Fruit fly (Drosophila melanogaster) whole organism, embryonic: ENCODE measurements around the gene CG17154.

ENCODE experiments used
- Atf-2 ChIP-seq: fragments of 200-800 bp; sonication (Bioruptor generic); optimal IDR thresholded peaks from 2 replicates; lab custom pipeline; 2016; ENCODE audit warnings: missing biosample characterization, missing genetic modification characterization
- B-H1 ChIP-seq: fragments of 200-800 bp; sonication (Bioruptor generic); IDR thresholded peaks from 3 replicates; pipeline ENCODE4 v1.3.6; 2022; ENCODE audit warnings: missing biosample characterization, missing genetic modification characterization
- B-H2 ChIP-seq: fragments of 200-800 bp; sonication (Bioruptor generic); optimal IDR thresholded peaks from 2 replicates; lab custom pipeline; 2018; ENCODE audit warnings: missing biosample characterization, mild to moderate bottlenecking, missing genetic modification characterization
- BtbVII ChIP-seq: fragments of 200-800 bp; sonication (Bioruptor generic); optimal IDR thresholded peaks from 3 replicates; lab custom pipeline; 2017; ENCODE audit warnings: missing biosample characterization, mild to moderate bottlenecking, missing genetic modification characterization
- CG10274 ChIP-seq: fragments of 200-800 bp; sonication (Bioruptor generic); optimal IDR thresholded peaks from 3 replicates; lab custom pipeline; 2017; ENCODE audit warnings: missing biosample characterization, mild to moderate bottlenecking, missing genetic modification characterization
- CG10462 ChIP-seq: fragments of 200-800 bp; sonication (Bioruptor generic); optimal IDR thresholded peaks from 2 replicates; lab custom pipeline; 2016; ENCODE audit warnings: missing biosample characterization, missing genetic modification characterization
- CG10979 ChIP-seq: fragments of 200-800 bp; sonication (Bioruptor generic); optimal IDR thresholded peaks from 2 replicates; lab custom pipeline; 2018; ENCODE audit warnings: missing biosample characterization, mild to moderate bottlenecking, missing genetic modification characterization, moderate library complexity
- CG12299 ChIP-seq: fragments of 200-800 bp; sonication (Bioruptor generic); optimal IDR thresholded peaks from 2 replicates; lab custom pipeline; 2018; ENCODE audit warnings: missing biosample characterization, mild to moderate bottlenecking, missing genetic modification characterization
- CG1233 ChIP-seq: fragments of 200-800 bp; sonication (Bioruptor generic); optimal IDR thresholded peaks from 4 replicates; lab custom pipeline; 2018; ENCODE audit warnings: missing biosample characterization, mild to moderate bottlenecking, missing genetic modification characterization
- CG15696 ChIP-seq: fragments of 200-800 bp; sonication (Bioruptor generic); optimal IDR thresholded peaks from 2 replicates; lab custom pipeline; 2019; ENCODE audit warnings: missing biosample characterization, mild to moderate bottlenecking, missing genetic modification characterization, moderate library complexity
- CG17361 ChIP-seq: fragments of 200-800 bp; sonication (Bioruptor generic); IDR thresholded peaks from 3 replicates; pipeline ENCODE4 v1.3.6; 2022; ENCODE audit warnings: missing biosample characterization, missing genetic modification characterization
- CG18764 ChIP-seq: fragments of 200-800 bp; sonication (Bioruptor generic); optimal IDR thresholded peaks from 3 replicates; lab custom pipeline; 2016; ENCODE audit warnings: missing biosample characterization, missing genetic modification characterization
- CG2120 ChIP-seq: fragments of 200-800 bp; sonication (Bioruptor generic); optimal IDR thresholded peaks from 3 replicates; lab custom pipeline; 2016; ENCODE audit warnings: missing biosample characterization, missing genetic modification characterization
- CG3281 ChIP-seq: fragments of 200-800 bp; sonication (Bioruptor generic); optimal IDR thresholded peaks from 3 replicates; lab custom pipeline; 2017; ENCODE audit warnings: missing biosample characterization, mild to moderate bottlenecking, missing genetic modification characterization
- CG3847 ChIP-seq: fragments of 200-800 bp; sonication (Bioruptor generic); IDR thresholded peaks from 2 replicates; pipeline ENCODE4 v1.3.6; 2022; ENCODE audit warnings: missing biosample characterization, missing genetic modification characterization
- CG6791 ChIP-seq: fragments of 200-800 bp; sonication (Bioruptor generic); IDR thresholded peaks from 3 replicates; pipeline ENCODE4 v1.3.6; 2022; ENCODE audit warnings: missing biosample characterization, missing genetic modification characterization; ENCODE audit not compliant: partially characterized antibody
- CG7556 ChIP-seq: fragments of 200-800 bp; sonication (Bioruptor generic); optimal IDR thresholded peaks from 2 replicates; lab custom pipeline; 2017; ENCODE audit warnings: missing biosample characterization, mild to moderate bottlenecking, missing genetic modification characterization
- CHES-1-like ChIP-seq: fragments of 200-800 bp; sonication (Bioruptor generic); optimal IDR thresholded peaks from 2 replicates; lab custom pipeline; 2016; ENCODE audit warnings: missing biosample characterization, missing genetic modification characterization
- CTCF ChIP-seq: fragments of 200-800 bp; sonication (Bioruptor generic); optimal IDR thresholded peaks from 2 replicates; lab custom pipeline; 2017; ENCODE audit warnings: missing biosample characterization, mild to moderate bottlenecking, missing genetic modification characterization, moderate library complexity
- Gsc ChIP-seq: fragments of 200-800 bp; sonication (Bioruptor generic); IDR thresholded peaks from 2 replicates; pipeline ENCODE4 v1.3.6; 2022; ENCODE audit warnings: missing biosample characterization, missing genetic modification characterization
- Jarid2 ChIP-seq: fragments of 200-800 bp; sonication (Bioruptor generic); optimal IDR thresholded peaks from 3 replicates; lab custom pipeline; 2017; ENCODE audit warnings: mild to moderate bottlenecking, missing biosample characterization, missing genetic modification reagents, missing genetic modification characterization
- NK7.1 ChIP-seq: fragments of 200-800 bp; sonication (Bioruptor generic); optimal IDR thresholded peaks from 3 replicates; lab custom pipeline; 2016; ENCODE audit warnings: missing biosample characterization, missing genetic modification characterization
- Nf-YB ChIP-seq: fragments of 200-800 bp; sonication (Bioruptor generic); optimal IDR thresholded peaks from 3 replicates; lab custom pipeline; 2019; ENCODE audit warnings: missing biosample characterization, mild to moderate bottlenecking, missing genetic modification characterization, moderate library complexity
- Oli ChIP-seq: fragments of 200-800 bp; sonication (Bioruptor generic); optimal IDR thresholded peaks from 2 replicates; lab custom pipeline; 2018; ENCODE audit warnings: missing biosample characterization, mild to moderate bottlenecking, missing genetic modification characterization, moderate library complexity
- Opbp ChIP-seq: fragments of 200-800 bp; sonication (Bioruptor generic); IDR thresholded peaks from 3 replicates; pipeline ENCODE4 v1.3.6; 2022; ENCODE audit warnings: missing biosample characterization, missing genetic modification characterization; ENCODE audit not compliant: partially characterized antibody
- PHDP ChIP-seq: fragments of 200-800 bp; sonication (Bioruptor generic); optimal IDR thresholded peaks from 3 replicates; lab custom pipeline; 2018; ENCODE audit warnings: missing biosample characterization, mild to moderate bottlenecking, missing genetic modification characterization, moderate library complexity
- Side ChIP-seq: fragments of 200-800 bp; sonication (Bioruptor generic); optimal IDR thresholded peaks from 2 replicates; lab custom pipeline; 2016; ENCODE audit warnings: missing biosample characterization, missing genetic modification characterization
- Taf1 ChIP-seq: fragments of 200-800 bp; sonication (Bioruptor generic); IDR thresholded peaks from 2 replicates; pipeline ENCODE4 v1.3.6; 2022; ENCODE audit warnings: missing biosample characterization, missing genetic modification characterization
- Vsx1 ChIP-seq: fragments of 200-800 bp; sonication (Bioruptor generic); optimal IDR thresholded peaks from 2 replicates; lab custom pipeline; 2017; ENCODE audit warnings: missing biosample characterization, mild to moderate bottlenecking, missing genetic modification characterization, missing genetic modification reagents
- al ChIP-seq: fragments of 200-800 bp; sonication (Bioruptor generic); IDR thresholded peaks from 2 replicates; pipeline ENCODE4 v1.3.6; 2022; ENCODE audit warnings: missing biosample characterization, missing genetic modification characterization
- ap ChIP-seq: fragments of 200-800 bp; sonication (Bioruptor generic); IDR thresholded peaks from 2 replicates; pipeline ENCODE4 v1.3.6; 2022; ENCODE audit warnings: missing biosample characterization, missing genetic modification characterization
- ara ChIP-seq: fragments of 200-800 bp; sonication (Bioruptor generic); IDR thresholded peaks from 2 replicates; pipeline ENCODE4 v1.3.6; 2022; ENCODE audit warnings: missing biosample characterization, missing genetic modification characterization
- az2 ChIP-seq: fragments of 200-800 bp; sonication (Bioruptor generic); optimal IDR thresholded peaks from 3 replicates; lab custom pipeline; 2016; ENCODE audit warnings: missing biosample characterization, missing genetic modification characterization
- br ChIP-seq: fragments of >200 bp; optimal IDR thresholded peaks from 2 replicates; lab custom pipeline; 2017
- cad ChIP-seq: fragments of >200 bp; optimal IDR thresholded peaks from 2 replicates; lab custom pipeline; 2017; ENCODE audit warnings: missing biosample characterization, missing genetic modification characterization
- cato ChIP-seq: fragments of 200-800 bp; sonication (Bioruptor generic); optimal IDR thresholded peaks from 2 replicates; lab custom pipeline; 2016; ENCODE audit warnings: missing biosample characterization, missing genetic modification characterization, borderline replicate concordance
- dimm ChIP-seq: fragments of 200-800 bp; sonication (Bioruptor generic); IDR thresholded peaks from 2 replicates; pipeline ENCODE4 v1.3.6; 2022; ENCODE audit warnings: missing biosample characterization, missing genetic modification characterization
- fd96Cb ChIP-seq: fragments of 200-800 bp; sonication (Bioruptor generic); optimal IDR thresholded peaks from 2 replicates; lab custom pipeline; 2018; ENCODE audit warnings: missing biosample characterization, mild to moderate bottlenecking, missing genetic modification characterization, moderate library complexity
- kah ChIP-seq: fragments of 200-800 bp; sonication (Bioruptor generic); optimal IDR thresholded peaks from 2 replicates; lab custom pipeline; 2018; ENCODE audit warnings: missing biosample characterization, mild to moderate bottlenecking, missing genetic modification characterization
- lmd ChIP-seq: fragments of 200-800 bp; sonication (Bioruptor generic); IDR thresholded peaks from 2 replicates; pipeline ENCODE4 v1.3.6; 2022; ENCODE audit warnings: missing biosample characterization, missing genetic modification characterization
- mam ChIP-seq: fragments of 200-800 bp; sonication (Bioruptor generic); optimal IDR thresholded peaks from 3 replicates; lab custom pipeline; 2016; ENCODE audit warnings: missing biosample characterization, missing genetic modification characterization
- otp ChIP-seq: fragments of 200-800 bp; sonication (Bioruptor generic); IDR thresholded peaks from 3 replicates; pipeline ENCODE4, ENCODE4 v1.3.6; 2022; ENCODE audit warnings: missing biosample characterization, missing genetic modification characterization
- rib ChIP-seq: fragments of 200-800 bp; sonication (Bioruptor generic); IDR thresholded peaks from 2 replicates; pipeline ENCODE4 v1.3.6; 2022; ENCODE audit warnings: missing biosample characterization, missing genetic modification characterization
- salm ChIP-seq: fragments of 200-800 bp; sonication (Bioruptor generic); optimal IDR thresholded peaks from 2 replicates; lab custom pipeline; 2018; ENCODE audit warnings: missing biosample characterization, mild to moderate bottlenecking, missing genetic modification characterization
- stwl ChIP-seq: fragments of 200-800 bp; sonication (Bioruptor generic); optimal IDR thresholded peaks from 3 replicates; lab custom pipeline; 2018; ENCODE audit warnings: missing biosample characterization, mild to moderate bottlenecking, missing genetic modification characterization, moderate library complexity
- tin ChIP-seq: fragments of 200-800 bp; sonication (Bioruptor generic); optimal IDR thresholded peaks from 3 replicates; lab custom pipeline; 2016; ENCODE audit warnings: missing biosample characterization, missing genetic modification characterization
- tio ChIP-seq: fragments of 200-800 bp; sonication (Bioruptor generic); optimal IDR thresholded peaks from 2 replicates; lab custom pipeline; 2017; ENCODE audit warnings: missing biosample characterization, missing genetic modification characterization, inconsistent platforms
- toy ChIP-seq: fragments of 200-800 bp; sonication (Bioruptor generic); IDR thresholded peaks from 2 replicates; pipeline ENCODE4 v1.3.6; 2022; ENCODE audit warnings: missing biosample characterization, missing genetic modification characterization
- zen2 ChIP-seq: fragments of 200-800 bp; sonication (Bioruptor generic); IDR thresholded peaks from 3 replicates; pipeline ENCODE4 v1.3.6; 2022; ENCODE audit warnings: missing biosample characterization, missing genetic modification characterization; ENCODE audit not compliant: partially characterized antibody
- zfh1 ChIP-seq: fragments of 200-800 bp; sonication (Bioruptor generic); IDR thresholded peaks from 3 replicates; pipeline ENCODE4 v1.3.6; 2022; ENCODE audit warnings: missing biosample characterization, missing genetic modification characterization

The CG17154 gene

dm6 chr3L:12138113-12138899 is 49.9 kb downstream of the CG17154 start, which contains the start of the genes ND-SGDH and RhoGAP68F (continued):
- TF ChIP-seq fd96Cb (tag; lab: Kevin White, UChicago) (peak; percentile 66), kah (GFP tag; lab: Kevin White, UChicago) (no peak), tio (GFP tag; lab: Kevin White, UChicago) (peak; percentile 72), BtbVII (GFP tag; lab: Kevin White, UChicago) (peak; percentile 41), B-H1 (GFP tag; lab: Robert Waterston, UW) (peak; percentile 36; the same call in 1 of the 3 replicates), mam (GFP tag; lab: Kevin White, UChicago) (peak; percentile 72), CG12299 (tag; lab: Kevin White, UChicago) (no peak), CG7556 (GFP tag; lab: Kevin White, UChicago) (peak; percentile 74), CG2120 (GFP tag; lab: Kevin White, UChicago) (peak; percentile 86), NK7.1 (GFP tag; lab: Kevin White, UChicago) (peak; percentile 50), CG10979 (tag; lab: Kevin White, UChicago) (peak; percentile 56), salm (tag; lab: Kevin White, UChicago) (no peak), dimm (GFP tag; lab: Robert Waterston, UW) (no peak), tin (GFP tag; lab: Kevin White, UChicago) (peak; percentile 77), zen2 (GFP tag; lab: Robert Waterston, UW) (peak; percentile 81), Opbp (peak; percentile 85), CG10274 (GFP tag; lab: Kevin White, UChicago) (no peak), az2 (GFP tag; lab: Kevin White, UChicago) (peak; percentile 72), CHES-1-like (GFP tag; lab: Kevin White, UChicago) (peak; percentile 52), zfh1 (GFP tag; lab: Robert Waterston, UW) (peak; percentile 60; the same call in 2 of the 3 replicates), ara (GFP tag; lab: Robert Waterston, UW) (0 out of 2 replicates have a peak, but pooled peaks have one; percentile 7), Vsx1 (peak; percentile 62), Oli (peak; percentile 55), CG10462 (GFP tag; lab: Kevin White, UChicago) (peak; percentile 33), CG15696 (peak; percentile 77), CG6791 (GFP tag; lab: Robert Waterston, UW) (peak; percentile 91), lmd (GFP tag; lab: Robert Waterston, UW) (peak; percentile 77), stwl (tag; lab: Kevin White, UChicago) (peak; percentile 55), cato (peak; percentile 70), CG3847 (GFP tag; lab: Robert Waterston, UW) (peak; percentile 83), PHDP (tag; lab: Kevin White, UChicago) (peak; percentile 54), Atf-2 (peak; percentile 71), Side (GFP tag; lab: Kevin White, UChicago) (peak; percentile 15), rib (GFP tag; lab: Robert Waterston, UW) (peak; percentile 54; the same call in 1 of the 2 replicates), br (lab: Kevin White, UChicago) (no peak), al (GFP tag; lab: Robert Waterston, UW) (peak; percentile 72), CG3281 (GFP tag; lab: Kevin White, UChicago) (peak; percentile 60), Jarid2 (no peak), otp (GFP tag; lab: Robert Waterston, UW) (0 out of 3 replicates have a peak, but pooled peaks have one; percentile 20), toy (GFP tag; lab: Robert Waterston, UW) (peak; percentile 42; the same call in 1 of the 2 replicates), Taf1 (peak; percentile 29; the same call in 1 of the 2 replicates), Nf-YB (GFP tag; lab: Kevin White, UChicago) (peak; percentile 39), Gsc (GFP tag; lab: Robert Waterston, UW) (no peak), cad (no peak), CTCF (GFP tag; lab: Kevin White, UChicago) (no peak), CG17361 (GFP tag; lab: Robert Waterston, UW) (peak; percentile 87), ap (GFP tag; lab: Robert Waterston, UW) (no peak), CG18764 (GFP tag; lab: Kevin White, UChicago) (peak; percentile 55), CG1233 (peak; percentile 73), B-H2 (peak; percentile 77)
